Fruit fly (Drosophila melanogaster): ENCODE data around the gene CG9839.

DNA sequence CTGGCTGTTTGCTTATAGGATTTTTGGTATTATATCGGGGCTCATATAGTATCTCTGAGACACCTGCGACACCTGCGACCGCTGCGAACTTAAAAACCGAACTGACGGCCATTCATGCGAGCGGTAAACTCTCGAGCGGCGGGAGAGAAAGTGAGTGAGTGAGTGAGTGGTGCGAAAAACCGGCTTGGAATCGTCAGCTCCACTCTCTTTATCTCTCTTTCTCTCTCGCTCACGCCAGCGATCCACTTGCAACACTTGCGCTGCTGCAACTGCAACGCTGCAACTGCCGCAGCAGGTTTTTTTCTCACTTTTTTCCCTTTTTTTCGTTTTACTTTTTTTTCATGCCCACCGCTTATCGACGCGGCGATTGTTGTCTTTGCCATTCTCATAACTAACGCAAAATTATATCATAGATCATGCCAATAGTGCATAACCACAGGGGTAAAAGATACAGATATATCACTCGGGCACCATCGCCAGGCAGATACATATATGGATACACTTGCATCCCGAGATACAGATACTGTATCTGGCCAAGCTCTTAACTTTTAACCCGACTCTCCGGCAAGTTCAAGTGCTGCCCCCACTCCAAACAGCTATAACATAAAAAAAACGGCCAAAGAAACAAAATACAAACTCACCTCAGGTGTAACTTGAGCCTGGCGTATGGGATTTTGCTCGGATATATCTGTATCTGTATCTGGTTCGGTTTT lies 13.0 kb downstream of the CG9839 start:
- no peak for TF ChIP-seq Hr78 (GFP tag; optimal IDR thresholded peaks at IDR 0.05)
- no peak for TF ChIP-seq CrebA (GFP tag; optimal IDR thresholded peaks at IDR 0.05; ENCODE audit: borderline replicate concordance)
- no peak for TF ChIP-seq h (GFP tag; optimal IDR thresholded peaks at IDR 0.05)
- TF ChIP-seq woc (GFP tag; optimal IDR thresholded peaks at IDR 0.05): no peak
- no peak for TF ChIP-seq lola (GFP tag; optimal IDR thresholded peaks at IDR 0.05)
- TF ChIP-seq Hr83 (GFP tag; optimal IDR thresholded peaks at IDR 0.05; ENCODE audit: poor library complexity, severe bottlenecking): no peak
- no peak for TF ChIP-seq Abd-B (GFP tag; optimal IDR thresholded peaks at IDR 0.05)
- no peak for TF ChIP-seq br (GFP tag; optimal IDR thresholded peaks at IDR 0.05)
- no peak for TF ChIP-seq sv (GFP tag; optimal IDR thresholded peaks at IDR 0.05)
- TF ChIP-seq ey (GFP tag; optimal IDR thresholded peaks at IDR 0.05): no peak

Measured in whole organism, wandering third instar larva.